Worm (Caenorhabditis elegans) whole organism, mixed stage, embryonic: Measurements from ENCODE around the gene gst-23.
A peak's percentile ranks its signal among the peaks of the same experiment; 100 is the strongest.

ENCODE experiments used
- M03D4.4 ChIP-seq: sonication (generic microtip); optimal IDR thresholded peaks from 2 replicates; lab custom pipeline; 2017; ENCODE audit warnings: mild to moderate bottlenecking, missing genetic modification characterization, missing compliant biosample characterization
- bed-3 ChIP-seq: fragments of 200-800 bp; sonication (Bioruptor generic); optimal IDR thresholded peaks from 3 replicates; lab custom pipeline; 2018; ENCODE audit warnings: mild to moderate bottlenecking, missing genetic modification characterization, moderate library complexity, missing compliant biosample characterization
- blmp-1 ChIP-seq: fragments of 150-350 bp; optimal IDR thresholded peaks from 2 replicates; lab custom pipeline; 2014; ENCODE audit warnings: missing biosample characterization, missing genetic modification characterization
- ceh-39 ChIP-seq: fragments of 150-350 bp; optimal IDR thresholded peaks from 2 replicates; lab custom pipeline; 2014; ENCODE audit warnings: missing biosample characterization, missing genetic modification characterization
- ceh-43 ChIP-seq: fragments of 200-800 bp; sonication (Bioruptor generic); optimal IDR thresholded peaks from 2 replicates; lab custom pipeline; 2018; ENCODE audit warnings: mild to moderate bottlenecking, missing genetic modification characterization, moderate library complexity, missing compliant biosample characterization
- ceh-83 ChIP-seq: fragments of 200-800 bp; sonication (Bioruptor generic); optimal IDR thresholded peaks from 2 replicates; lab custom pipeline; 2018; ENCODE audit warnings: mild to moderate bottlenecking, missing genetic modification characterization, missing compliant biosample characterization
- ces-1 ChIP-seq: fragments of 150-350 bp; optimal IDR thresholded peaks from 2 replicates; lab custom pipeline; 2014; ENCODE audit warnings: missing biosample characterization, missing genetic modification reagents, missing genetic modification characterization
- cnd-1 ChIP-seq: fragments of 200-800 bp; sonication (Bioruptor generic); optimal IDR thresholded peaks from 2 replicates; lab custom pipeline; 2018; ENCODE audit warnings: mild to moderate bottlenecking, missing genetic modification characterization, missing compliant biosample characterization
- drap-1 ChIP-seq: fragments of 200-800 bp; sonication (Bioruptor generic); optimal IDR thresholded peaks from 3 replicates; lab custom pipeline; 2018; ENCODE audit warnings: mild to moderate bottlenecking, missing genetic modification characterization, missing compliant biosample characterization
- elt-1 ChIP-seq: sonication (generic microtip); optimal IDR thresholded peaks from 2 replicates; lab custom pipeline; 2017; ENCODE audit warnings: missing genetic modification characterization, mild to moderate bottlenecking, missing compliant biosample characterization, antibody characterized with exemption, moderate library complexity, borderline replicate concordance; ENCODE audit not compliant: insufficient read depth
- elt-3 ChIP-seq: fragments of 150-350 bp; optimal IDR thresholded peaks from 2 replicates; lab custom pipeline; 2014; ENCODE audit warnings: missing biosample characterization, missing genetic modification characterization
- flh-1 ChIP-seq: fragments of 200-800 bp; sonication (Bioruptor generic); optimal IDR thresholded peaks from 2 replicates; lab custom pipeline; 2018; ENCODE audit warnings: mild to moderate bottlenecking, missing genetic modification characterization, moderate library complexity, missing compliant biosample characterization
- ham-2 ChIP-seq: fragments of 200-800 bp; sonication (Bioruptor generic); optimal IDR thresholded peaks from 2 replicates; lab custom pipeline; 2018; ENCODE audit warnings: mild to moderate bottlenecking, missing genetic modification characterization, missing compliant biosample characterization
- hlh-1 ChIP-seq: fragments of 150-350 bp; optimal IDR thresholded peaks from 2 replicates; lab custom pipeline; 2014; ENCODE audit warnings: missing biosample characterization, missing genetic modification reagents, missing genetic modification characterization
- lin-13 ChIP-seq: fragments of 150-350 bp; optimal IDR thresholded peaks from 2 replicates; lab custom pipeline; 2014; ENCODE audit warnings: missing biosample characterization, missing genetic modification characterization
- lin-32 ChIP-seq: fragments of 200-800 bp; sonication (Bioruptor generic); optimal IDR thresholded peaks from 2 replicates; lab custom pipeline; 2018; ENCODE audit warnings: mild to moderate bottlenecking, missing genetic modification characterization, missing compliant biosample characterization
- lsy-2 ChIP-seq: fragments of 150-350 bp; optimal IDR thresholded peaks from 2 replicates; lab custom pipeline; 2014; ENCODE audit warnings: missing biosample characterization, missing genetic modification characterization
- mab-5 ChIP-seq: fragments of 150-350 bp; optimal IDR thresholded peaks from 2 replicates; lab custom pipeline; 2014; ENCODE audit warnings: missing biosample characterization, missing genetic modification characterization
- mep-1 ChIP-seq: fragments of 150-350 bp; optimal IDR thresholded peaks from 2 replicates; lab custom pipeline; 2017; ENCODE audit warnings: missing biosample characterization, missing genetic modification reagents, missing genetic modification characterization, inconsistent platforms
- mls-2 ChIP-seq: sonication (generic microtip); optimal IDR thresholded peaks from 2 replicates; lab custom pipeline; 2016; ENCODE audit warnings: mild to moderate bottlenecking, missing genetic modification characterization, moderate library complexity, missing compliant biosample characterization
- nhr-12 ChIP-seq: fragments of 150-350 bp; optimal IDR thresholded peaks from 2 replicates; lab custom pipeline; 2014; ENCODE audit warnings: missing biosample characterization, missing genetic modification characterization
- nhr-2 ChIP-seq: fragments of 150-350 bp; optimal IDR thresholded peaks from 2 replicates; lab custom pipeline; 2014; ENCODE audit warnings: missing biosample characterization, missing genetic modification characterization
- nhr-76 ChIP-seq: sonication (generic microtip); optimal IDR thresholded peaks from 2 replicates; lab custom pipeline; 2017; ENCODE audit warnings: missing biosample characterization, missing genetic modification characterization
- pha-4 ChIP-seq: fragments of 150-350 bp; optimal IDR thresholded peaks from 2 replicates; lab custom pipeline; 2018; ENCODE audit warnings: missing biosample characterization, missing genetic modification reagents, missing genetic modification characterization
- sem-2 ChIP-seq: fragments of 200-800 bp; sonication (Bioruptor generic); optimal IDR thresholded peaks from 2 replicates; lab custom pipeline; 2018; ENCODE audit warnings: mild to moderate bottlenecking, missing genetic modification characterization, missing compliant biosample characterization
- snpc-4 ChIP-seq: fragments of 150-350 bp; optimal IDR thresholded peaks from 2 replicates; lab custom pipeline; 2014; ENCODE audit warnings: missing biosample characterization, missing genetic modification characterization
- sptf-1 ChIP-seq: sonication (generic microtip); optimal IDR thresholded peaks from 2 replicates; lab custom pipeline; 2017; ENCODE audit warnings: mild to moderate bottlenecking, missing genetic modification characterization, moderate library complexity, missing compliant biosample characterization
- tbx-8 ChIP-seq: fragments of 200-800 bp; sonication (Bioruptor generic); optimal IDR thresholded peaks from 2 replicates; lab custom pipeline; 2018; ENCODE audit warnings: mild to moderate bottlenecking, missing genetic modification characterization, moderate library complexity, missing compliant biosample characterization
- unc-120 ChIP-seq: sonication (generic microtip); optimal IDR thresholded peaks from 2 replicates; lab custom pipeline; 2017; ENCODE audit warnings: missing genetic modification characterization, missing compliant biosample characterization; ENCODE audit not compliant: poor library complexity, severe bottlenecking
- unc-39 ChIP-seq: fragments of 150-350 bp; optimal IDR thresholded peaks from 2 replicates; lab custom pipeline; 2014; ENCODE audit warnings: missing biosample characterization, missing genetic modification characterization
- unc-62 ChIP-seq: fragments of 150-350 bp; optimal IDR thresholded peaks from 2 replicates; lab custom pipeline; 2014; ENCODE audit warnings: missing biosample characterization, missing genetic modification reagents, missing genetic modification characterization
- zip-8 ChIP-seq: fragments of 150-350 bp; optimal IDR thresholded peaks from 2 replicates; lab custom pipeline; 2014; ENCODE audit warnings: missing biosample characterization, missing genetic modification characterization
- ztf-11 ChIP-seq: fragments of 150-350 bp; optimal IDR thresholded peaks from 2 replicates; lab custom pipeline; 2014; ENCODE audit warnings: missing biosample characterization, missing genetic modification characterization

The gst-23 gene

DNA sequence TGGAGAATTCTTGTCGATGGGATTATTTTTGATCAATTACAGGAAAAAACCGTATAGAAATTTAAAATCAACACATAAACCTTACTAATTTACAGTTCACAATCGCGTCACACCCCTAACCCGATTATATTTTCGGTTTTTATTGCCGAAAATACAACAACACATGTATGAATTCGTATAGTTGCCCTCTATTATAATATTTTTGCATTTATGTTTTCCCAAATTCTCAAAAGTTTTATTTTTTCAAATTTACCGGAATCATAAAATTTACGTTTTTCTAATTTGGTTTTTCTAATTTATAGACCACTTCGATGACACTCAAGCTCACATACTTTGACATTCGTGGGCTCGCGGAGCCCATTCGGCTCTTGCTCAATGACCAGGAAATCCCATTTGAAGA is at the start of gene gst-23:
Gene gst-23, plus strand, starts transcription at position 301 of the 400 bp plus-strand sequence.
- TF ChIP-seq drap-1 (GFP tag; lab: Kevin White, UChicago) (no peak), lin-13 (no peak), zip-8 (tag; lab: Kevin White, UChicago) (no peak), ceh-43 (GFP tag; lab: Kevin White, UChicago) (no peak), hlh-1 (tag; lab: Kevin White, UChicago) (no peak), lsy-2 (no peak), bed-3 (no peak), nhr-2 (no peak), mab-5 (tag; lab: Kevin White, UChicago) (no peak), unc-120 (tag; lab: Kevin White, UChicago) (no peak), ceh-83 (no peak), lin-32 (GFP tag; lab: Kevin White, UChicago) (no peak), pha-4 (tag; lab: Kevin White, UChicago) (no peak), unc-39 (tag; lab: Kevin White, UChicago) (no peak), M03D4.4 (tag; lab: Kevin White, UChicago) (no peak), elt-1 (tag; lab: Kevin White, UChicago) (no peak)

- no peak for TF ChIP-seq lin-32 (GFP tag; lab: Kevin White, UChicago)
- TF ChIP-seq snpc-4 (tag; lab: Kevin White, UChicago): no peak
- TF ChIP-seq mab-5 (tag; lab: Kevin White, UChicago): no peak
- no peak for TF ChIP-seq sem-2 (GFP tag; lab: Kevin White, UChicago)
- no peak for TF ChIP-seq tbx-8 (GFP tag; lab: Kevin White, UChicago)
- TF ChIP-seq blmp-1 (tag; lab: Kevin White, UChicago): no peak
- no peak for TF ChIP-seq nhr-76 (tag; lab: Kevin White, UChicago)
- TF ChIP-seq pha-4 (tag; lab: Kevin White, UChicago): peak; percentile 6
- TF ChIP-seq ceh-43 (GFP tag; lab: Kevin White, UChicago): no peak
- no peak for TF ChIP-seq M03D4.4 (tag; lab: Kevin White, UChicago)
- no peak for TF ChIP-seq ceh-83
- TF ChIP-seq lin-13: peak; percentile 16
- TF ChIP-seq mls-2 (tag; lab: Kevin White, UChicago): no peak
- TF ChIP-seq ceh-39 (tag; lab: Kevin White, UChicago): no peak
- no peak for TF ChIP-seq nhr-2
- TF ChIP-seq ztf-11: no peak
- no peak for TF ChIP-seq cnd-1 (tag; lab: Kevin White, UChicago)
- peak; percentile 53 for TF ChIP-seq mep-1 (tag; lab: Kevin White, UChicago)
- TF ChIP-seq ham-2: no peak
- no peak for TF ChIP-seq flh-1 (GFP tag; lab: Kevin White, UChicago)
- TF ChIP-seq zip-8 (tag; lab: Kevin White, UChicago): no peak
These were observed 48.1 kb upstream of the gst-23 start, which contains the start of gene Y73C8B.2 for ce11 chrV:3194952-3195450. Y73C8B.2 (minus strand) TSS chrV:3195002.

ce11 chrV:3195814-3196213 is 47.3 kb upstream of the gst-23 start:
- TF ChIP-seq pha-4 (tag; lab: Kevin White, UChicago) (no peak), ceh-43 (GFP tag; lab: Kevin White, UChicago) (no peak), lin-13 (no peak), unc-39 (tag; lab: Kevin White, UChicago) (no peak), sem-2 (GFP tag; lab: Kevin White, UChicago) (no peak), sptf-1 (tag; lab: Kevin White, UChicago) (no peak), unc-62 (GFP tag; lab: Kevin White, UChicago) (no peak), ham-2 (no peak), zip-8 (tag; lab: Kevin White, UChicago) (no peak), ceh-39 (tag; lab: Kevin White, UChicago) (no peak), mep-1 (tag; lab: Kevin White, UChicago) (no peak), nhr-12 (no peak), mls-2 (tag; lab: Kevin White, UChicago) (no peak), ces-1 (GFP tag; lab: Kevin White, UChicago) (no peak)

- TF ChIP-seq drap-1 (GFP tag; lab: Kevin White, UChicago) (no peak), unc-120 (tag; lab: Kevin White, UChicago) (no peak), M03D4.4 (tag; lab: Kevin White, UChicago) (no peak), elt-3 (no peak), nhr-76 (tag; lab: Kevin White, UChicago) (no peak), pha-4 (tag; lab: Kevin White, UChicago) (no peak)
- TF ChIP-seq, all 35 proteins: peak for 0
These were observed 46.2 kb upstream of the gst-23 start, which contains the start of the genes Y73C8B.1 and Y73C8B.5 for ce11 chrV:3196832-3197329. Y73C8B.1 (minus strand) TSS chrV:3196882. Y73C8B.5 (plus strand) TSS chrV:3197268.
